Fruit fly (Drosophila melanogaster) whole organism, prepupa: Measurements from ENCODE around the gene CG14085.

Experiments used
- CG10631 ChIP-seq: fragments of 200-800 bp; sonication (Bioruptor generic); optimal IDR thresholded peaks from 2 replicates; lab custom pipeline; 2016; ENCODE audit warnings: missing biosample characterization, missing genetic modification characterization
- CG11294 ChIP-seq: fragments of 200-800 bp; sonication (Bioruptor generic); IDR thresholded peaks from 2 replicates; pipeline ENCODE4 v1.3.6; 2022; ENCODE audit warnings: missing biosample characterization, missing genetic modification characterization
- CG11902 ChIP-seq: fragments of 200-800 bp; sonication (Bioruptor generic); optimal IDR thresholded peaks from 3 replicates; lab custom pipeline; 2016; ENCODE audit warnings: missing biosample characterization, missing genetic modification characterization
- CG1621 ChIP-seq: fragments of 200-800 bp; sonication (Bioruptor generic); optimal IDR thresholded peaks from 3 replicates; lab custom pipeline; 2018; ENCODE audit warnings: missing biosample characterization, mild to moderate bottlenecking, missing genetic modification characterization
- CG16779 ChIP-seq: fragments of 200-800 bp; sonication (Bioruptor generic); optimal IDR thresholded peaks from 3 replicates; lab custom pipeline; 2017; ENCODE audit warnings: missing biosample characterization, mild to moderate bottlenecking, missing genetic modification characterization
- CG3032 ChIP-seq: fragments of 200-800 bp; optimal IDR thresholded peaks from 2 replicates; lab custom pipeline; 2019; ENCODE audit warnings: missing biosample characterization, mild to moderate bottlenecking, missing genetic modification characterization, moderate library complexity
- CG31627 ChIP-seq: fragments of 200-800 bp; sonication (Bioruptor generic); optimal IDR thresholded peaks from 3 replicates; lab custom pipeline; 2016; ENCODE audit warnings: missing biosample characterization, missing genetic modification characterization
- CG32006 ChIP-seq: fragments of 200-800 bp; sonication (Bioruptor generic); optimal IDR thresholded peaks from 3 replicates; lab custom pipeline; 2017; ENCODE audit warnings: missing biosample characterization, mild to moderate bottlenecking, missing genetic modification characterization
- CG34406 ChIP-seq: fragments of 200-800 bp; sonication (Bioruptor generic); optimal IDR thresholded peaks from 3 replicates; lab custom pipeline; 2016; ENCODE audit warnings: missing biosample characterization, missing genetic modification characterization
- CG3919 ChIP-seq: fragments of 200-800 bp; sonication (Bioruptor generic); optimal IDR thresholded peaks from 3 replicates; lab custom pipeline; 2016; ENCODE audit warnings: missing biosample characterization, missing genetic modification characterization
- CG4318 ChIP-seq: fragments of 200-800 bp; sonication (Bioruptor generic); optimal IDR thresholded peaks from 3 replicates; lab custom pipeline; 2017; ENCODE audit warnings: missing biosample characterization, mild to moderate bottlenecking, missing genetic modification characterization
- CG6276 ChIP-seq: fragments of 200-800 bp; sonication (Bioruptor generic); optimal IDR thresholded peaks from 2 replicates; lab custom pipeline; 2017; ENCODE audit warnings: missing biosample characterization, mild to moderate bottlenecking, missing genetic modification characterization
- CG6792 ChIP-seq: fragments of 200-800 bp; sonication (Bioruptor generic); optimal IDR thresholded peaks from 3 replicates; lab custom pipeline; 2016; ENCODE audit warnings: missing biosample characterization, missing genetic modification characterization
- CG6808 ChIP-seq: fragments of 200-800 bp; sonication (Bioruptor generic); optimal IDR thresholded peaks from 3 replicates; lab custom pipeline; 2017; ENCODE audit warnings: missing biosample characterization, missing genetic modification characterization, mild to moderate bottlenecking, moderate library complexity, missing genetic modification reagents
- CG7368 ChIP-seq: fragments of 200-800 bp; sonication (Bioruptor generic); optimal IDR thresholded peaks from 3 replicates; lab custom pipeline; 2016; ENCODE audit warnings: missing biosample characterization, missing genetic modification characterization
- CG8119 ChIP-seq: fragments of 200-800 bp; sonication (Bioruptor generic); IDR thresholded peaks from 3 replicates; pipeline ENCODE4 v1.3.6; 2022; ENCODE audit warnings: missing biosample characterization, missing genetic modification characterization
- CG8319 ChIP-seq: fragments of 200-800 bp; sonication (Bioruptor generic); optimal IDR thresholded peaks from 3 replicates; lab custom pipeline; 2016; ENCODE audit warnings: missing biosample characterization, missing genetic modification characterization
- CG8632 ChIP-seq: fragments of 200-800 bp; sonication (Bioruptor generic); optimal IDR thresholded peaks from 3 replicates; lab custom pipeline; 2016; ENCODE audit warnings: missing biosample characterization, missing genetic modification characterization
- Eip75B ChIP-seq: fragments of 200-800 bp; sonication (Bioruptor generic); optimal IDR thresholded peaks from 3 replicates; lab custom pipeline; 2016; ENCODE audit warnings: missing biosample characterization, missing genetic modification characterization
- Eip78C ChIP-seq: fragments of 200-800 bp; sonication (Bioruptor generic); peaks from one replicate; lab custom pipeline; 2016; ENCODE audit warnings: missing biosample characterization, missing genetic modification characterization
- Eip93F ChIP-seq: fragments of 200-800 bp; sonication (Bioruptor generic); optimal IDR thresholded peaks from 2 replicates; lab custom pipeline; 2016; ENCODE audit warnings: missing biosample characterization, mild to moderate bottlenecking, missing genetic modification characterization
- Ets21C ChIP-seq: fragments of 200-800 bp; sonication (Bioruptor generic); optimal IDR thresholded peaks from 3 replicates; lab custom pipeline; 2016; ENCODE audit warnings: missing biosample characterization, missing genetic modification characterization
- Ets96B ChIP-seq: fragments of 200-800 bp; optimal IDR thresholded peaks from 2 replicates; lab custom pipeline; 2019; ENCODE audit warnings: missing biosample characterization, mild to moderate bottlenecking, missing genetic modification characterization, moderate library complexity
- Gug ChIP-seq: fragments of 200-800 bp; sonication (Bioruptor generic); IDR thresholded peaks from 2 replicates; pipeline ENCODE4 v1.3.6; 2022; ENCODE audit warnings: missing biosample characterization, missing genetic modification characterization
- Hr38 ChIP-seq: sonication (Bioruptor generic); optimal IDR thresholded peaks from 2 replicates; lab custom pipeline; 2016; ENCODE audit warnings: missing biosample characterization, missing genetic modification characterization
- Hr39 ChIP-seq: fragments of 200-800 bp; sonication (Bioruptor generic); optimal IDR thresholded peaks from 2 replicates; lab custom pipeline; 2016; ENCODE audit warnings: missing biosample characterization, missing genetic modification characterization
- Hr4 ChIP-seq: fragments of 200-800 bp; sonication (Bioruptor generic); optimal IDR thresholded peaks from 3 replicates; lab custom pipeline; 2016; ENCODE audit warnings: missing biosample characterization, missing genetic modification characterization
- Lpt ChIP-seq: fragments of 200-800 bp; sonication (Bioruptor generic); optimal IDR thresholded peaks from 3 replicates; lab custom pipeline; 2016; ENCODE audit warnings: missing biosample characterization, missing genetic modification characterization
- Met ChIP-seq: fragments of 200-800 bp; sonication (Bioruptor generic); optimal IDR thresholded peaks from 3 replicates; lab custom pipeline; 2016; ENCODE audit warnings: missing biosample characterization, missing genetic modification characterization
- OdsH ChIP-seq: fragments of 200-800 bp; sonication (Bioruptor generic); optimal IDR thresholded peaks from 3 replicates; lab custom pipeline; 2016; ENCODE audit warnings: missing biosample characterization, missing genetic modification characterization
- Smox ChIP-seq: fragments of 200-800 bp; sonication (Bioruptor generic); optimal IDR thresholded peaks from 3 replicates; lab custom pipeline; 2016; ENCODE audit warnings: missing biosample characterization, missing genetic modification characterization
- Sox102F ChIP-seq: fragments of 200-800 bp; sonication (Bioruptor generic); optimal IDR thresholded peaks from 2 replicates; lab custom pipeline; 2016; ENCODE audit warnings: missing biosample characterization, mild to moderate bottlenecking, missing genetic modification characterization
- Sox14 ChIP-seq: fragments of 200-800 bp; sonication (Bioruptor generic); optimal IDR thresholded peaks from 3 replicates; lab custom pipeline; 2016; ENCODE audit warnings: missing biosample characterization, missing genetic modification characterization
- achi ChIP-seq: fragments of 200-800 bp; sonication (Bioruptor generic); optimal IDR thresholded peaks from 3 replicates; lab custom pipeline; 2016; ENCODE audit warnings: missing biosample characterization, missing genetic modification characterization
- dsx ChIP-seq: fragments of 200-800 bp; optimal IDR thresholded peaks from 3 replicates; lab custom pipeline; 2019; ENCODE audit warnings: missing biosample characterization, mild to moderate bottlenecking, missing genetic modification characterization, moderate library complexity; ENCODE audit not compliant: poor library complexity, severe bottlenecking
- eg ChIP-seq: fragments of 200-800 bp; sonication (Bioruptor generic); IDR thresholded peaks from 3 replicates; pipeline ENCODE4 v1.3.6; 2022; ENCODE audit warnings: missing biosample characterization, missing genetic modification characterization
- esn ChIP-seq: fragments of 200-800 bp; sonication (Bioruptor generic); optimal IDR thresholded peaks from 2 replicates; lab custom pipeline; 2016; ENCODE audit warnings: missing biosample characterization, mild to moderate bottlenecking, missing genetic modification characterization, moderate library complexity
- fd59A ChIP-seq: fragments of 200-800 bp; sonication (Bioruptor generic); optimal IDR thresholded peaks from 2 replicates; lab custom pipeline; 2017; ENCODE audit warnings: missing biosample characterization, mild to moderate bottlenecking, missing genetic modification characterization, missing genetic modification reagents
- fd85E ChIP-seq: fragments of 200-800 bp; sonication (Bioruptor generic); optimal IDR thresholded peaks from 3 replicates; lab custom pipeline; 2016; ENCODE audit warnings: missing biosample characterization, missing genetic modification characterization
- lz ChIP-seq: fragments of 200-800 bp; sonication (Bioruptor generic); optimal IDR thresholded peaks from 3 replicates; lab custom pipeline; 2016; ENCODE audit warnings: missing biosample characterization, missing genetic modification characterization
- net ChIP-seq: fragments of 200-800 bp; sonication (Bioruptor generic); optimal IDR thresholded peaks from 3 replicates; lab custom pipeline; 2016; ENCODE audit warnings: missing biosample characterization, missing genetic modification characterization
- pdm3 ChIP-seq: fragments of 200-800 bp; sonication (Bioruptor generic); optimal IDR thresholded peaks from 3 replicates; lab custom pipeline; 2016; ENCODE audit warnings: missing biosample characterization, missing genetic modification characterization
- spab ChIP-seq: fragments of 200-800 bp; sonication (Bioruptor generic); optimal IDR thresholded peaks from 2 replicates; lab custom pipeline; 2017; ENCODE audit warnings: missing biosample characterization, mild to moderate bottlenecking, missing genetic modification characterization, missing genetic modification reagents
- ss ChIP-seq, 2 experiments: fragments of 200-800 bp; sonication (Bioruptor generic); optimal IDR thresholded peaks; 2 replicates in 1 of 2; 3 replicates in 1 of 2; lab custom pipeline; 2017 to 2018; ENCODE audit warnings: mild to moderate bottlenecking in 2 of 2, missing biosample characterization in 2 of 2, missing genetic modification characterization in 2 of 2, moderate library complexity in 1 of 2
- svp ChIP-seq: fragments of 200-800 bp; sonication (Bioruptor generic); peaks from one replicate; lab custom pipeline; 2016; ENCODE audit warnings: missing biosample characterization, missing genetic modification characterization
- topi ChIP-seq: fragments of 200-800 bp; sonication (Bioruptor generic); optimal IDR thresholded peaks from 3 replicates; lab custom pipeline; 2016; ENCODE audit warnings: missing biosample characterization, missing genetic modification characterization
- vri ChIP-seq: fragments of 200-800 bp; sonication (Bioruptor generic); optimal IDR thresholded peaks from 3 replicates; lab custom pipeline; 2016; ENCODE audit warnings: missing biosample characterization, mild to moderate bottlenecking, missing genetic modification characterization

The CG14085 gene

DNA sequence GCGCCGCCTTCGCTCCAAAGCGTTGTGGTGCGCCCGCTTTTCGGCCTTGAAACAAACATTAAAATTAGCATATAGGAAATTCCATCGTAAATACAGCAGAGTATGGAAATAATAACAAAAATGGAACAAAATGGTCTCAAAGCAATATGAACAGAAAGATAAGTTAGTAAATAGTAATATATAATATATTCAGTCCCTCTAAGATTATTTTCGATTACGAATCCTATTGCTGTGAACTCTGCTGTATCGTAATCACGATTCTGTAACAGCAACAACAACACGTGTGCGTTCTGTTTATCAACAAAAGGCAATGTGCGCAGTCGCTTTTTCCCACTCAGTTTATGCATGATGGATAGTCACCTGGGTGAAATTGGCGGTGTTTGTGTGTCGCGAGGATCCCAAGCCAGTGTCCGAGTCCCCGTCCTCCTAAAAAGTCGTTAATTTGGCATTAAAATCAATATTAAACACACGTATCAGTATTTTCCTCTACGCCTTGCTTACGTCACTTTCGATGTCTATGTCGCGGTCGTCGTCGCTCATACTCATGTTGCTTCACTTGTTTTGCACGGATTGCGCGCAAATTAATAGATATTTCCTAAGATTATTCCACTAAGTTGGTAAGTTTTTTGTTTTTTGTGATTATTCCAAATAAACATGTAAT is 5.5 kb upstream of the CG14085 start, which contains the start of the genes CG42374 and Mettl5 (continued):
- TF ChIP-seq CG11902 (GFP tag; lab: Kevin White, UChicago): no peak
- TF ChIP-seq Sox14 (GFP tag; lab: Kevin White, UChicago): no peak
- no peak for TF ChIP-seq Hr38 (GFP tag; lab: Kevin White, UChicago)
- peak; percentile 12 for TF ChIP-seq CG10631 (GFP tag; lab: Kevin White, UChicago)
- TF ChIP-seq CG6808 (GFP tag; lab: Kevin White, UChicago): no peak
- no peak; the same call in 1 of the 2 replicates for TF ChIP-seq Gug (GFP tag; lab: Robert Waterston, UW)
- TF ChIP-seq fd59A (GFP tag; lab: Kevin White, UChicago): no peak
- peak; percentile 27 for TF ChIP-seq CG6276 (GFP tag; lab: Kevin White, UChicago)
- peak; percentile 26 for TF ChIP-seq Ets96B (tag; lab: Kevin White, UChicago)
- peak; percentile 24 for TF ChIP-seq esn (GFP tag; lab: Kevin White, UChicago)
- peak; percentile 67; the same call in 2 of the 3 replicates for TF ChIP-seq CG8119 (GFP tag; lab: Robert Waterston, UW)

dm6 chr3L:19264141-19264487 is 5.0 kb upstream of the CG14085 start, which contains the start of gene Max:
Gene Max, minus strand, starts transcription at chr3L:19264184.
- TF ChIP-seq svp (GFP tag; lab: Kevin White, UChicago) (peak; percentile 95), CG7368 (GFP tag; lab: Kevin White, UChicago) (peak; percentile 48), fd85E (GFP tag; lab: Kevin White, UChicago) (no peak), pdm3 (GFP tag; lab: Kevin White, UChicago) (peak; percentile 41), CG11902 (GFP tag; lab: Kevin White, UChicago) (peak; percentile 31), CG6792 (peak; percentile 46), CG32006 (peak; percentile 62), OdsH (GFP tag; lab: Kevin White, UChicago) (peak; percentile 68), Smox (GFP tag; lab: Kevin White, UChicago) (peak; percentile 41), lz (GFP tag; lab: Kevin White, UChicago) (peak; percentile 42), Eip75B (peak; percentile 26), Hr4 (GFP tag; lab: Kevin White, UChicago) (peak; percentile 58), CG8632 (GFP tag; lab: Kevin White, UChicago) (peak; percentile 37), CG3919 (GFP tag; lab: Kevin White, UChicago) (peak; percentile 69), CG8319 (GFP tag; lab: Kevin White, UChicago) (peak; percentile 100), fd59A (GFP tag; lab: Kevin White, UChicago) (no peak), Sox102F (GFP tag; lab: Kevin White, UChicago) (peak; percentile 44), Ets96B (tag; lab: Kevin White, UChicago) (peak; percentile 51), CG34406 (GFP tag; lab: Kevin White, UChicago) (peak; percentile 66), CG10631 (GFP tag; lab: Kevin White, UChicago) (peak; percentile 65), eg (GFP tag; lab: Robert Waterston, UW) (peak; percentile 82), topi (GFP tag; lab: Kevin White, UChicago) (peak; percentile 14), CG6276 (GFP tag; lab: Kevin White, UChicago) (no peak), Gug (GFP tag; lab: Robert Waterston, UW) (no peak), net (GFP tag; lab: Kevin White, UChicago) (peak; percentile 43), Ets21C (no peak), ss (GFP tag; optimal IDR thresholded peaks at IDR 0.05; lab: Kevin White, UChicago) (peak in 1 of 2 experiments; percentile 59), Met (GFP tag; lab: Kevin White, UChicago) (peak; percentile 51), Eip93F (GFP tag; lab: Kevin White, UChicago) (peak; percentile 66), CG31627 (peak; percentile 46), vri (GFP tag; lab: Kevin White, UChicago) (no peak), CG6808 (GFP tag; lab: Kevin White, UChicago) (peak; percentile 30), Eip78C (GFP tag; lab: Kevin White, UChicago) (peak; percentile 88), CG3032 (tag; lab: Kevin White, UChicago) (peak; percentile 71), Lpt (GFP tag; lab: Kevin White, UChicago) (peak; percentile 42), CG16779 (peak; percentile 13), esn (GFP tag; lab: Kevin White, UChicago) (peak; percentile 62), Hr39 (GFP tag; lab: Kevin White, UChicago) (peak; percentile 36), CG4318 (GFP tag; lab: Kevin White, UChicago) (peak; percentile 4), spab (GFP tag; lab: Kevin White, UChicago) (no peak), CG1621 (tag; lab: Kevin White, UChicago) (peak; percentile 32), dsx (GFP tag; lab: Kevin White, UChicago) (peak; percentile 60), achi (GFP tag; lab: Kevin White, UChicago) (peak; percentile 67), CG11294 (no peak)
